Fruit fly (Drosophila melanogaster) whole organism, pupa: ENCODE measurements around the gene CG14244.

Source experiments
- CG10348 ChIP-seq: fragments of 200-800 bp; sonication (Bioruptor generic); IDR thresholded peaks from 2 replicates; pipeline ENCODE4 v1.3.6; 2022; ENCODE audit warnings: missing biosample characterization, missing genetic modification characterization
- CG13204 ChIP-seq: fragments of 200-800 bp; sonication (Bioruptor generic); optimal IDR thresholded peaks from 2 replicates; lab custom pipeline; 2018; ENCODE audit warnings: missing biosample characterization, mild to moderate bottlenecking, missing genetic modification characterization, moderate library complexity
- CG14655 ChIP-seq: fragments of 200-800 bp; sonication (Bioruptor generic); optimal IDR thresholded peaks from 3 replicates; lab custom pipeline; 2017; ENCODE audit warnings: mild to moderate bottlenecking, missing biosample characterization, missing genetic modification reagents, missing genetic modification characterization
- CG15710 ChIP-seq: fragments of 200-800 bp; sonication (Bioruptor generic); optimal IDR thresholded peaks from 2 replicates; lab custom pipeline; 2018; ENCODE audit warnings: missing biosample characterization, mild to moderate bottlenecking, missing genetic modification characterization, moderate library complexity
- CG17806 ChIP-seq: fragments of 200-800 bp; sonication (Bioruptor generic); optimal IDR thresholded peaks from 2 replicates; lab custom pipeline; 2018; ENCODE audit warnings: missing biosample characterization, mild to moderate bottlenecking, missing genetic modification characterization, moderate library complexity
- CG9948 ChIP-seq: fragments of 200-800 bp; sonication (Bioruptor generic); optimal IDR thresholded peaks from 2 replicates; lab custom pipeline; 2018; ENCODE audit warnings: missing biosample characterization, mild to moderate bottlenecking, missing genetic modification characterization, moderate library complexity
- D1 ChIP-seq: fragments of 200-800 bp; sonication (Bioruptor generic); optimal IDR thresholded peaks from 2 replicates; lab custom pipeline; 2018; ENCODE audit warnings: missing biosample characterization, mild to moderate bottlenecking, missing genetic modification characterization, moderate library complexity
- EcR ChIP-seq: fragments of 200-800 bp; sonication (Bioruptor generic); optimal IDR thresholded peaks from 3 replicates; lab custom pipeline; 2019; ENCODE audit warnings: missing biosample characterization, missing genetic modification characterization, mild to moderate bottlenecking, moderate library complexity, missing genetic modification reagents
- Pif1B ChIP-seq: fragments of 200-800 bp; sonication (Bioruptor generic); optimal IDR thresholded peaks from 3 replicates; lab custom pipeline; 2016; ENCODE audit warnings: missing biosample characterization, missing genetic modification characterization
- Snoo ChIP-seq: fragments of 200-800 bp; sonication (Bioruptor generic); optimal IDR thresholded peaks from 3 replicates; lab custom pipeline; 2017; ENCODE audit warnings: missing biosample characterization, mild to moderate bottlenecking, missing genetic modification characterization, inconsistent platforms
- fd96Ca ChIP-seq: fragments of 200-800 bp; sonication (Bioruptor generic); IDR thresholded peaks from 3 replicates; pipeline ENCODE4 v1.3.6; 2022; ENCODE audit warnings: missing biosample characterization, missing genetic modification characterization
- gl ChIP-seq: fragments of 200-800 bp; sonication (Bioruptor generic); optimal IDR thresholded peaks from 2 replicates; lab custom pipeline; 2018; ENCODE audit warnings: missing biosample characterization, mild to moderate bottlenecking, missing genetic modification characterization
- rn ChIP-seq: fragments of 200-800 bp; sonication (Bioruptor generic); IDR thresholded peaks from 2 replicates; pipeline ENCODE4 v1.3.6; 2022; ENCODE audit warnings: missing biosample characterization, missing genetic modification characterization

dm6 chr3R:26693490-26693889, 32.4 kb upstream of the CG14244 start, which contains the start of gene TwdlQ:
- no peak for TF ChIP-seq CG14655 (GFP tag; lab: Kevin White, UChicago)
- TF ChIP-seq CG9948 (tag; lab: Kevin White, UChicago) = no peak
- TF ChIP-seq gl (tag; lab: Kevin White, UChicago) = no peak
- no peak for TF ChIP-seq D1 (tag; lab: Kevin White, UChicago)
- no peak for TF ChIP-seq CG15710 (tag; lab: Kevin White, UChicago)
- TF ChIP-seq fd96Ca = no peak
- TF ChIP-seq CG13204 (GFP tag; lab: Kevin White, UChicago) = no peak
- TF ChIP-seq Pif1B (GFP tag; lab: Kevin White, UChicago) = no peak
- no peak for TF ChIP-seq CG17806 (tag; lab: Kevin White, UChicago)
- TF ChIP-seq EcR (GFP tag; lab: Kevin White, UChicago) = no peak
- TF ChIP-seq CG10348 (GFP tag; lab: Robert Waterston, UW) = no peak
- no peak for TF ChIP-seq Snoo (tag; lab: Kevin White, UChicago)
- no peak for TF ChIP-seq rn (GFP tag; lab: Robert Waterston, UW)
